Fruit fly (Drosophila melanogaster) whole organism, embryonic: ENCODE data around the gene Set2.
A peak's percentile ranks its signal among the peaks of the same experiment; 100 is the strongest.

Experiments
- Abd-B ChIP-seq: fragments of 200-800 bp; sonication (Bioruptor generic); optimal IDR thresholded peaks from 2 replicates; lab custom pipeline; 2018; ENCODE audit warnings: missing biosample characterization, mild to moderate bottlenecking, missing genetic modification characterization, moderate library complexity
- Bgb ChIP-seq: fragments of 200-800 bp; sonication (Bioruptor generic); IDR thresholded peaks from 2 replicates; pipeline ENCODE4 v1.3.6; 2022; ENCODE audit warnings: missing biosample characterization, missing genetic modification characterization; ENCODE audit not compliant: partially characterized antibody
- Blimp-1 ChIP-seq: fragments of 200-800 bp; sonication (Bioruptor generic); optimal IDR thresholded peaks from 3 replicates; lab custom pipeline; 2018; ENCODE audit warnings: missing biosample characterization, missing genetic modification characterization, mild to moderate bottlenecking, moderate library complexity, missing genetic modification reagents
- CG10654 ChIP-seq: fragments of 200-800 bp; sonication (Bioruptor generic); optimal IDR thresholded peaks from 2 replicates; lab custom pipeline; 2016; ENCODE audit warnings: missing biosample characterization, missing genetic modification characterization
- CG11247 ChIP-seq: fragments of 200-800 bp; sonication (Bioruptor generic); IDR thresholded peaks from 2 replicates; pipeline ENCODE4 v1.3.6; 2022; ENCODE audit warnings: missing biosample characterization, missing genetic modification characterization
- CG12104 ChIP-seq: fragments of 200-800 bp; sonication (Bioruptor generic); optimal IDR thresholded peaks from 3 replicates; lab custom pipeline; 2016; ENCODE audit warnings: missing biosample characterization, missing genetic modification characterization
- CG12155 ChIP-seq: fragments of 200-800 bp; sonication (Bioruptor generic); optimal IDR thresholded peaks from 3 replicates; lab custom pipeline; 2016; ENCODE audit warnings: missing biosample characterization, missing genetic modification characterization
- CG13296 ChIP-seq: fragments of 200-800 bp; sonication (Bioruptor generic); optimal IDR thresholded peaks from 3 replicates; lab custom pipeline; 2018; ENCODE audit warnings: missing biosample characterization, mild to moderate bottlenecking, missing genetic modification characterization
- CG13624 ChIP-seq: fragments of 200-800 bp; sonication (Bioruptor generic); optimal IDR thresholded peaks from 2 replicates; lab custom pipeline; 2016; ENCODE audit warnings: missing biosample characterization, missing genetic modification characterization
- CG1529 ChIP-seq: fragments of 200-800 bp; sonication (Bioruptor generic); optimal IDR thresholded peaks from 3 replicates; lab custom pipeline; 2018; ENCODE audit warnings: missing biosample characterization, missing genetic modification characterization
- CG17186 ChIP-seq: fragments of 200-800 bp; sonication (Bioruptor generic); optimal IDR thresholded peaks from 3 replicates; lab custom pipeline; 2017; ENCODE audit warnings: missing biosample characterization, missing genetic modification reagents, missing genetic modification characterization
- CG17328 ChIP-seq: fragments of 200-800 bp; sonication (Bioruptor generic); IDR thresholded peaks from 2 replicates; pipeline ENCODE4 v1.3.6; 2022; ENCODE audit warnings: missing biosample characterization, missing genetic modification characterization
- CG17612 ChIP-seq: fragments of 200-800 bp; sonication (Bioruptor generic); IDR thresholded peaks from 2 replicates; pipeline ENCODE4 v1.3.6; 2022; ENCODE audit warnings: missing biosample characterization, missing genetic modification characterization
- CG17912 ChIP-seq: fragments of 200-800 bp; sonication (Bioruptor generic); optimal IDR thresholded peaks from 2 replicates; lab custom pipeline; 2018; ENCODE audit warnings: missing biosample characterization, mild to moderate bottlenecking, missing genetic modification characterization
- CG2116 ChIP-seq: fragments of 200-800 bp; sonication (Bioruptor generic); optimal IDR thresholded peaks from 3 replicates; lab custom pipeline; 2018; ENCODE audit warnings: missing biosample characterization, mild to moderate bottlenecking, missing genetic modification characterization
- CG2120 ChIP-seq: fragments of 200-800 bp; sonication (Bioruptor generic); optimal IDR thresholded peaks from 3 replicates; lab custom pipeline; 2016; ENCODE audit warnings: missing biosample characterization, missing genetic modification characterization
- CG31441 ChIP-seq: fragments of 200-800 bp; sonication (Bioruptor generic); IDR thresholded peaks from 2 replicates; pipeline ENCODE4 v1.3.6; 2022; ENCODE audit warnings: missing biosample characterization, missing genetic modification characterization
- CG3163 ChIP-seq: fragments of 200-800 bp; sonication (Bioruptor generic); optimal IDR thresholded peaks from 3 replicates; lab custom pipeline; 2016; ENCODE audit warnings: missing biosample characterization, missing genetic modification characterization
- CG32772 ChIP-seq: fragments of 200-800 bp; sonication (Bioruptor generic); IDR thresholded peaks from 2 replicates; pipeline ENCODE4 v1.3.6; 2022; ENCODE audit warnings: missing biosample characterization, missing genetic modification characterization
- CG3407 ChIP-seq: fragments of 200-800 bp; sonication (Bioruptor generic); optimal IDR thresholded peaks from 2 replicates; lab custom pipeline; 2018; ENCODE audit warnings: missing biosample characterization, mild to moderate bottlenecking, missing genetic modification characterization
- CG4328 ChIP-seq: fragments of 200-800 bp; sonication (Bioruptor generic); optimal IDR thresholded peaks from 3 replicates; lab custom pipeline; 2017; ENCODE audit warnings: missing biosample characterization, missing genetic modification reagents, missing genetic modification characterization
- CG43689 ChIP-seq: fragments of 200-800 bp; sonication (Bioruptor generic); IDR thresholded peaks from 2 replicates; pipeline ENCODE4 v1.3.6; 2022; ENCODE audit warnings: missing biosample characterization, missing genetic modification characterization
- CG4820 ChIP-seq: fragments of 200-800 bp; sonication (Bioruptor generic); optimal IDR thresholded peaks from 3 replicates; lab custom pipeline; 2016; ENCODE audit warnings: missing biosample characterization, missing genetic modification characterization
- CG6683 ChIP-seq: fragments of 200-800 bp; sonication (Bioruptor generic); optimal IDR thresholded peaks from 2 replicates; lab custom pipeline; 2017; ENCODE audit warnings: missing biosample characterization, mild to moderate bottlenecking, missing genetic modification characterization, missing genetic modification reagents
- CG7372 ChIP-seq: fragments of 200-800 bp; sonication (Bioruptor generic); IDR thresholded peaks from 2 replicates; pipeline ENCODE4 v1.3.6; 2022; ENCODE audit warnings: missing biosample characterization, missing genetic modification characterization
- CG9215 ChIP-seq: fragments of 200-800 bp; sonication (Bioruptor generic); IDR thresholded peaks from 2 replicates; pipeline ENCODE4 v1.3.6; 2022; ENCODE audit warnings: missing biosample characterization, missing genetic modification characterization
- Camta ChIP-seq: fragments of 200-800 bp; sonication (Bioruptor generic); optimal IDR thresholded peaks from 2 replicates; lab custom pipeline; 2016; ENCODE audit warnings: missing biosample characterization, missing genetic modification characterization
- Dref ChIP-seq: fragments of 200-800 bp; sonication (Bioruptor generic); IDR thresholded peaks from 2 replicates; pipeline ENCODE4 v1.3.6; 2022; ENCODE audit warnings: missing biosample characterization, missing genetic modification characterization
- E2f1 ChIP-seq: fragments of 200-800 bp; sonication (Bioruptor generic); IDR thresholded peaks from 2 replicates; pipeline ENCODE4 v1.3.6; 2022; ENCODE audit warnings: missing biosample characterization, missing genetic modification characterization
- H2.0 ChIP-seq: fragments of 200-800 bp; sonication (Bioruptor generic); IDR thresholded peaks from 2 replicates; pipeline ENCODE4 v1.3.6; 2022; ENCODE audit warnings: missing biosample characterization, missing genetic modification characterization
- Kr ChIP-seq: fragments of 200-800 bp; sonication (Bioruptor generic); optimal IDR thresholded peaks from 2 replicates; lab custom pipeline; 2017; ENCODE audit warnings: missing biosample characterization, mild to moderate bottlenecking, missing genetic modification characterization
- Lim3 ChIP-seq: fragments of 200-800 bp; sonication (Bioruptor generic); IDR thresholded peaks from 2 replicates; pipeline ENCODE4 v1.3.6; 2022; ENCODE audit warnings: missing biosample characterization, missing genetic modification characterization
- MBD-R2 ChIP-seq: fragments of 200-800 bp; sonication (Bioruptor generic); IDR thresholded peaks from 2 replicates; pipeline ENCODE4 v1.3.6; 2022; ENCODE audit warnings: missing biosample characterization, missing genetic modification characterization
- MTF-1 ChIP-seq: fragments of 200-800 bp; sonication (Bioruptor generic); optimal IDR thresholded peaks from 2 replicates; lab custom pipeline; 2018; ENCODE audit warnings: missing biosample characterization, mild to moderate bottlenecking, missing genetic modification characterization, borderline replicate concordance
- NFAT ChIP-seq: fragments of 200-800 bp; sonication (Bioruptor generic); IDR thresholded peaks from 2 replicates; pipeline ENCODE4 v1.3.6; 2022; ENCODE audit warnings: missing biosample characterization, missing genetic modification characterization
- NK7.1 ChIP-seq: fragments of 200-800 bp; sonication (Bioruptor generic); optimal IDR thresholded peaks from 3 replicates; lab custom pipeline; 2016; ENCODE audit warnings: missing biosample characterization, missing genetic modification characterization
- Sin3A ChIP-seq: fragments of >200 bp; optimal IDR thresholded peaks from 2 replicates; lab custom pipeline; 2018
- Sry-δ ChIP-seq: fragments of 200-800 bp; sonication (Bioruptor generic); optimal IDR thresholded peaks from 2 replicates; lab custom pipeline; 2016; ENCODE audit warnings: missing biosample characterization, missing genetic modification characterization
- Xbp1 ChIP-seq: fragments of 200-800 bp; sonication (Bioruptor generic); optimal IDR thresholded peaks from 3 replicates; lab custom pipeline; 2016; ENCODE audit warnings: missing biosample characterization, mild to moderate bottlenecking, missing genetic modification characterization
- cato ChIP-seq: fragments of 200-800 bp; sonication (Bioruptor generic); optimal IDR thresholded peaks from 2 replicates; lab custom pipeline; 2016; ENCODE audit warnings: missing biosample characterization, missing genetic modification characterization, borderline replicate concordance
- crol ChIP-seq: fragments of 200-800 bp; sonication (Bioruptor generic); IDR thresholded peaks from 2 replicates; pipeline ENCODE4 v1.3.6; 2022; ENCODE audit warnings: missing biosample characterization, missing genetic modification characterization
- dati ChIP-seq: fragments of 200-800 bp; sonication (Bioruptor generic); IDR thresholded peaks from 2 replicates; pipeline ENCODE4 v1.3.6; 2022; ENCODE audit warnings: missing biosample characterization, missing genetic modification characterization
- dm ChIP-seq: fragments of 200-800 bp; sonication (Bioruptor generic); optimal IDR thresholded peaks from 3 replicates; lab custom pipeline; 2016; ENCODE audit warnings: missing biosample characterization, missing genetic modification characterization
- ems ChIP-seq: fragments of 200-800 bp; sonication (Bioruptor generic); optimal IDR thresholded peaks from 3 replicates; lab custom pipeline; 2016; ENCODE audit warnings: missing biosample characterization, missing genetic modification characterization
- gsb ChIP-seq: fragments of 200-800 bp; sonication (Bioruptor generic); IDR thresholded peaks from 2 replicates; pipeline ENCODE4 v1.3.6; 2022; ENCODE audit warnings: missing biosample characterization, missing genetic modification characterization
- h ChIP-seq: fragments of >200 bp; optimal IDR thresholded peaks from 2 replicates; lab custom pipeline; 2017
- p53 ChIP-seq: fragments of 200-800 bp; sonication (Bioruptor generic); optimal IDR thresholded peaks from 2 replicates; lab custom pipeline; 2016; ENCODE audit warnings: missing biosample characterization, missing genetic modification characterization
- shn ChIP-seq: fragments of 200-800 bp; sonication (Bioruptor generic); optimal IDR thresholded peaks from 3 replicates; lab custom pipeline; 2016; ENCODE audit warnings: missing biosample characterization, missing genetic modification characterization
- so ChIP-seq: fragments of 200-800 bp; sonication (Bioruptor generic); IDR thresholded peaks from 3 replicates; pipeline ENCODE4 v1.3.6; 2022; ENCODE audit warnings: missing biosample characterization, missing genetic modification characterization
- sqz ChIP-seq: fragments of 200-800 bp; sonication (Bioruptor generic); optimal IDR thresholded peaks from 3 replicates; lab custom pipeline; 2018; ENCODE audit warnings: missing biosample characterization, mild to moderate bottlenecking, missing genetic modification characterization
- tup ChIP-seq: fragments of 200-800 bp; sonication (Bioruptor generic); optimal IDR thresholded peaks from 2 replicates; lab custom pipeline; 2016; ENCODE audit warnings: missing biosample characterization, mild to moderate bottlenecking, missing genetic modification characterization, moderate library complexity
- vvl ChIP-seq: fragments of 200-800 bp; sonication (Bioruptor generic); IDR thresholded peaks from 2 replicates; pipeline ENCODE4 v1.3.6; 2022; ENCODE audit warnings: missing biosample characterization, missing genetic modification characterization

Set2 gene

DNA sequence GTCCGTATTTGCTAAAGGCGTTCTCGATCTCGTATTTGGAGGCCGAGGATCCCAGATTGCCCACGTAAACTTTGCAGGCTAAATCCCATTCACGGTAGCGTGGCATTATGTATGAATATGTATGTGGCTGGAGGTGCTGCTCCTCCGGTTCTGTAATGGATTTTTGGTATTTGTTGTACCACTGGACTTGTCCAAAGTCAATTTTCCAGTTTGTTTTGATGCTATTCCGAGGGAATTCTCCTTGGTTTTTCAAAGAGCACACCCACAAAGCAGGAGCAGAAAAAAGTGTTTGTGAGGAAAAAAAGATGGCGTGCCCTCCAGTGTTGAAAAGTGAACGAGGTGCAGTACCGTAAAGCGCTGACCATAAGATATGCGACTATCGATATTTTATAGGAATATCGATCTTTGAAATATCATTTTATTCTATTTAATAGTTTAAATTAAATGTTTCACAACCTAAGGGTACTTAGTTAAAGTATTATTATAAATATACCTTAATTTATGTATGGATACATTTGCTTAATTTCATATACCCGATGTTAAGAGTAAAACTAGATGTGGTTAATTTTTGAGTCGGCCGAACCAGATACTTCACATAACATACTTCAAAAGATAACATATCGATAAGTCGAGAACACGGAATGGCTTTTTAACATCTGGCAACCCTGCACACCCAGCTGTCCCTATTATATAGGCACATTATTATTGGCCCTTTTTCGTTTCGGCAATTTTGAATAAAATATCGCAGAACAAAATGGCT is 28.3 kb upstream of the Set2 start, which contains the start of the genes Rbp1-like and Tim9a (continued):
- TF ChIP-seq MBD-R2 (peak; percentile 24; the same call in 1 of the 2 replicates), CG12155 (GFP tag; lab: Kevin White, UChicago) (peak; percentile 54), gsb (GFP tag; lab: Robert Waterston, UW) (no peak), H2.0 (GFP tag; lab: Robert Waterston, UW) (peak; percentile 13; the same call in 1 of the 2 replicates), CG31441 (GFP tag; lab: Robert Waterston, UW) (peak; percentile 37; the same call in 1 of the 2 replicates), ems (no peak), CG2120 (peak; percentile 46), CG2116 (GFP tag; lab: Kevin White, UChicago) (peak; percentile 81), CG43689 (GFP tag; lab: Robert Waterston, UW) (no peak), Sin3A (lab: Kevin White, UChicago) (peak; percentile 74), so (GFP tag; lab: Robert Waterston, UW) (no peak), CG6683 (GFP tag; lab: Kevin White, UChicago) (no peak), CG13296 (peak; percentile 41), dati (GFP tag; lab: Robert Waterston, UW) (no peak), Lim3 (GFP tag; lab: Robert Waterston, UW) (no peak), NK7.1 (GFP tag; lab: Kevin White, UChicago) (no peak), CG10654 (GFP tag; lab: Kevin White, UChicago) (peak; percentile 7), Dref (GFP tag; lab: Robert Waterston, UW) (peak; percentile 67), Kr (GFP tag; lab: Kevin White, UChicago) (no peak), CG13624 (GFP tag; lab: Kevin White, UChicago) (no peak), Xbp1 (GFP tag; lab: Kevin White, UChicago) (peak; percentile 30), tup (GFP tag; lab: Kevin White, UChicago) (no peak), crol (GFP tag; lab: Robert Waterston, UW) (no peak), CG17612 (GFP tag; lab: Robert Waterston, UW) (no peak), CG9215 (GFP tag; lab: Robert Waterston, UW) (0 out of 2 replicates have a peak, but pooled peaks have one; percentile 13), sqz (GFP tag; lab: Kevin White, UChicago) (peak; percentile 67), vvl (no peak), E2f1 (GFP tag; lab: Robert Waterston, UW) (no peak), NFAT (GFP tag; lab: Robert Waterston, UW) (no peak), CG11247 (GFP tag; lab: Robert Waterston, UW) (no peak), CG4328 (GFP tag; lab: Kevin White, UChicago) (peak; percentile 22), cato (GFP tag; lab: Kevin White, UChicago) (no peak), Blimp-1 (GFP tag; lab: Kevin White, UChicago) (no peak), dm (no peak), CG3407 (GFP tag; lab: Kevin White, UChicago) (no peak), p53 (GFP tag; lab: Kevin White, UChicago) (no peak), CG17328 (GFP tag; lab: Robert Waterston, UW) (no peak), CG32772 (GFP tag; lab: Robert Waterston, UW) (no peak), CG17912 (GFP tag; lab: Kevin White, UChicago) (no peak), CG12104 (GFP tag; lab: Kevin White, UChicago) (peak; percentile 28), h (no peak), CG4820 (GFP tag; lab: Kevin White, UChicago) (peak; percentile 18), CG17186 (peak; percentile 77), Sry-δ (GFP tag; lab: Kevin White, UChicago) (peak; percentile 52), Abd-B (GFP tag; lab: Kevin White, UChicago) (peak; percentile 19), CG3163 (GFP tag; lab: Kevin White, UChicago) (no peak), Camta (GFP tag; lab: Kevin White, UChicago) (no peak), CG1529 (GFP tag; lab: Kevin White, UChicago) (no peak), shn (GFP tag; lab: Kevin White, UChicago) (no peak), Bgb (peak; percentile 58; the same call in 1 of the 2 replicates), CG7372 (no peak), MTF-1 (GFP tag; lab: Kevin White, UChicago) (no peak)
